Fruit fly (Drosophila melanogaster) whole organism, adult: ENCODE measurements around the gene tyn.

Source experiments
- CG11617 ChIP-seq: fragments of 200-800 bp; sonication (Bioruptor generic); optimal IDR thresholded peaks from 2 replicates; lab custom pipeline; 2017; ENCODE audit warnings: mild to moderate bottlenecking, missing biosample characterization, missing genetic modification reagents, missing genetic modification characterization
- CG14711 ChIP-seq: fragments of 200-800 bp; sonication (Bioruptor generic); optimal IDR thresholded peaks from 2 replicates; lab custom pipeline; 2018; ENCODE audit warnings: missing biosample characterization, mild to moderate bottlenecking, missing genetic modification characterization, moderate library complexity
- CG5204 ChIP-seq: fragments of 200-800 bp; sonication (Bioruptor generic); optimal IDR thresholded peaks from 2 replicates; lab custom pipeline; 2016; ENCODE audit warnings: missing biosample characterization, missing genetic modification characterization
- Hr96 ChIP-seq: fragments of 200-800 bp; sonication (Bioruptor generic); optimal IDR thresholded peaks from 2 replicates; lab custom pipeline; 2016; ENCODE audit warnings: missing biosample characterization, missing genetic modification characterization
- cic ChIP-seq: fragments of 200-800 bp; sonication (Bioruptor generic); optimal IDR thresholded peaks from 2 replicates; lab custom pipeline; 2017; ENCODE audit warnings: missing biosample characterization, mild to moderate bottlenecking, missing genetic modification characterization, moderate library complexity
- kay ChIP-seq: fragments of 200-800 bp; sonication (Bioruptor generic); peaks from one replicate; lab custom pipeline; 2016; ENCODE audit warnings: missing biosample characterization, missing genetic modification characterization, borderline replicate concordance
- ovo ChIP-seq: fragments of 200-800 bp; sonication (Bioruptor generic); optimal IDR thresholded peaks from 2 replicates; lab custom pipeline; 2016; ENCODE audit warnings: missing biosample characterization, missing genetic modification characterization

- TF ChIP-seq CG14711 (tag; lab: Kevin White, UChicago) (no peak), CG11617 (GFP tag; lab: Kevin White, UChicago) (no peak), cic (GFP tag; lab: Kevin White, UChicago) (no peak), kay (GFP tag; lab: Kevin White, UChicago) (no peak), CG5204 (no peak), Hr96 (GFP tag; lab: Kevin White, UChicago) (no peak), ovo (GFP tag; lab: Kevin White, UChicago) (no peak)
Measured at dm6 chrX:191046-191445, 50.9 kb downstream of the tyn start.
